Worm (Caenorhabditis elegans): ENCODE results near the gene glb-28.

glb-28 gene

ce11 chrX:15345346-15346198 is 28.5 kb upstream of the glb-28 start (continued):
- TF ChIP-seq F39B2.1 (GFP tag; IDR thresholded peaks at IDR 0.05): no peak
- no peak for TF ChIP-seq mes-4 (tag; optimal IDR thresholded peaks at IDR 0.05)
- TF ChIP-seq K11D2.4 (GFP tag; IDR thresholded peaks at IDR 0.05): 0 out of 2 replicates have a peak, but pooled peaks have one; percentile 24
- no peak for TF ChIP-seq akir-1 (GFP tag; optimal IDR thresholded peaks at IDR 0.05)
- TF ChIP-seq nhr-179 (tag; optimal IDR thresholded peaks at IDR 0.05): no peak
- no peak for TF ChIP-seq sea-2 (GFP tag; IDR thresholded peaks at IDR 0.05)
- TF ChIP-seq unc-130 (GFP tag; optimal IDR thresholded peaks at IDR 0.05): no peak
- TF ChIP-seq F57C9.4 (tag; optimal IDR thresholded peaks at IDR 0.05): no peak
- TF ChIP-seq egrh-3 (GFP tag; IDR thresholded peaks at IDR 0.05): no peak
- TF ChIP-seq dox-1 (GFP tag; IDR thresholded peaks at IDR 0.05): no peak
- TF ChIP-seq B0019.2 (GFP tag; conservative IDR thresholded peaks at IDR 0.05): no peak
- no peak for TF ChIP-seq F10E7.11 (tag; optimal IDR thresholded peaks at IDR 0.05)
- no peak for TF ChIP-seq aptf-2 (GFP tag; conservative IDR thresholded peaks at IDR 0.05)
- peak; percentile 53 for TF ChIP-seq zfh-2 (GFP tag; conservative IDR thresholded peaks at IDR 0.05)
- TF ChIP-seq hmg-20 (GFP tag; IDR thresholded peaks at IDR 0.05): no peak
- TF ChIP-seq C06A6.2 (GFP tag; conservative IDR thresholded peaks at IDR 0.05): no peak
- no peak for TF ChIP-seq pha-4 (tag; optimal IDR thresholded peaks at IDR 0.05)
- no peak for TF ChIP-seq pbrm-1 (GFP tag; IDR thresholded peaks at IDR 0.05)
- no peak for TF ChIP-seq ztf-28 (GFP tag; IDR thresholded peaks at IDR 0.05)
- TF ChIP-seq repo-1 (tag; optimal IDR thresholded peaks at IDR 0.05): no peak
- no peak for TF ChIP-seq ceh-27 (GFP tag; optimal IDR thresholded peaks at IDR 0.05)
- TF ChIP-seq madf-3 (GFP tag; IDR thresholded peaks at IDR 0.05): no peak
- TF ChIP-seq ccch-3 (GFP tag; optimal IDR thresholded peaks at IDR 0.05): no peak
- no peak for TF ChIP-seq D2030.7 (GFP tag; IDR thresholded peaks at IDR 0.05)
- no peak for TF ChIP-seq ztf-26 (tag; optimal IDR thresholded peaks at IDR 0.05)
- no peak for TF ChIP-seq nfyb-1 (GFP tag; IDR thresholded peaks at IDR 0.05)
- TF ChIP-seq ceh-100 (GFP tag; IDR thresholded peaks at IDR 0.05): no peak
- TF ChIP-seq snpc-1.1 (tag; optimal IDR thresholded peaks at IDR 0.05; ENCODE audit: insufficient read depth): peak; percentile 82
- no peak for TF ChIP-seq lin-35 (GFP tag; optimal IDR thresholded peaks at IDR 0.05)
- peak; percentile 59 for TF ChIP-seq atf-7 (tag; optimal IDR thresholded peaks at IDR 0.05)
- no peak for TF ChIP-seq ceh-91 (GFP tag; IDR thresholded peaks at IDR 0.05)
- TF ChIP-seq unc-62 (GFP tag; optimal IDR thresholded peaks at IDR 0.05): no peak

ce11 chrX:15343971-15344370 is 26.9 kb upstream of the glb-28 start:
- no peak for TF ChIP-seq hlh-12 (tag; optimal IDR thresholded peaks at IDR 0.05)
- no peak for TF ChIP-seq xnd-1 (tag; optimal IDR thresholded peaks at IDR 0.05)
- no peak for TF ChIP-seq F10E7.11 (tag; optimal IDR thresholded peaks at IDR 0.05)
- TF ChIP-seq nfyb-1 (GFP tag; IDR thresholded peaks at IDR 0.05): 0 out of 2 replicates have a peak, but pooled peaks have one; percentile 14
- no peak for TF ChIP-seq lsy-27 (tag; optimal IDR thresholded peaks at IDR 0.05; ENCODE audit: borderline replicate concordance, insufficient read depth)

- TF ChIP-seq hsf-1 (GFP tag; IDR thresholded peaks at IDR 0.05) (no peak), him-1 (tag; optimal IDR thresholded peaks at IDR 0.05) (no peak), ets-4 (GFP tag; optimal IDR thresholded peaks at IDR 0.05) (no peak), C17E4.6 (GFP tag; IDR thresholded peaks at IDR 0.05) (no peak), nhr-179 (tag; optimal IDR thresholded peaks at IDR 0.05) (no peak), akir-1 (GFP tag; optimal IDR thresholded peaks at IDR 0.05) (no peak), F49E8.2 (tag; optimal IDR thresholded peaks at IDR 0.05; ENCODE audit: insufficient read depth) (no peak), C06A6.2 (GFP tag; conservative IDR thresholded peaks at IDR 0.05) (no peak), tbx-9 (tag; optimal IDR thresholded peaks at IDR 0.05; ENCODE audit: borderline replicate concordance) (no peak), nfya-2 (GFP tag; IDR thresholded peaks at IDR 0.05) (no peak), madf-10 (tag; optimal IDR thresholded peaks at IDR 0.05) (no peak), rpc-1 (optimal IDR thresholded peaks at IDR 0.05) (no peak), rpc-1 (tag; optimal IDR thresholded peaks at IDR 0.05) (no peak), ztf-18 (tag; optimal IDR thresholded peaks at IDR 0.05) (no peak), zim-3 (tag; optimal IDR thresholded peaks at IDR 0.05) (no peak)
Measured at ce11 chrX:15342744-15343259, 25.8 kb upstream of the glb-28 start.

Measured in whole organism, young adult.